Worm (Caenorhabditis elegans) whole organism, L1 larva: ENCODE results near the gene ZK1128.3.

Experiments
- C16A3.4 ChIP-seq: fragments of 150-350 bp; optimal IDR thresholded peaks from 2 replicates; lab custom pipeline; 2014; ENCODE audit warnings: missing biosample characterization, missing genetic modification characterization
- C34B4.2 ChIP-seq: sonication (generic microtip); optimal IDR thresholded peaks from 2 replicates; lab custom pipeline; 2017; ENCODE audit warnings: mild to moderate bottlenecking, missing genetic modification characterization, missing compliant biosample characterization
- Y116A8C.19 ChIP-seq: sonication (generic microtip); optimal IDR thresholded peaks from 2 replicates; lab custom pipeline; 2016; ENCODE audit warnings: missing compliant biosample characterization, missing genetic modification characterization, borderline replicate concordance
- aha-1 ChIP-seq: fragments of 150-350 bp; optimal IDR thresholded peaks from 2 replicates; lab custom pipeline; 2014; ENCODE audit warnings: missing biosample characterization, missing genetic modification characterization
- blmp-1 ChIP-seq: fragments of 150-350 bp; optimal IDR thresholded peaks from 2 replicates; lab custom pipeline; 2014; ENCODE audit warnings: missing biosample characterization, missing genetic modification characterization
- ceh-8 ChIP-seq: fragments of 200-800 bp; sonication (Bioruptor generic); optimal IDR thresholded peaks from 2 replicates; lab custom pipeline; 2018; ENCODE audit warnings: mild to moderate bottlenecking, missing genetic modification characterization, moderate library complexity, missing compliant biosample characterization
- ceh-82 ChIP-seq, 3 experiments: fragments of 150-350 bp in 1 of 3; sonication (generic microtip) in 2 of 3; optimal IDR thresholded peaks; 2 replicates each; lab custom pipeline; 2014 to 2017; ENCODE audit warnings: missing biosample characterization in 3 of 3, missing genetic modification characterization in 3 of 3
- ces-1 ChIP-seq: fragments of 150-350 bp; optimal IDR thresholded peaks from 2 replicates; lab custom pipeline; 2014; ENCODE audit warnings: missing biosample characterization, missing genetic modification reagents, missing genetic modification characterization
- dpl-1 ChIP-seq, 3 experiments: fragments of 150-350 bp in 2 of 3; sonication (generic microtip) in 1 of 3; optimal IDR thresholded peaks; 2 replicates each; lab custom pipeline; 2014 to 2017; ENCODE audit warnings: missing biosample characterization in 3 of 3, missing genetic modification characterization in 3 of 3, missing genetic modification reagents in 3 of 3
- dsc-1 ChIP-seq: sonication (generic microtip); optimal IDR thresholded peaks from 2 replicates; lab custom pipeline; 2016; ENCODE audit warnings: mild to moderate bottlenecking, missing genetic modification characterization, missing compliant biosample characterization
- efl-1 ChIP-seq, 4 experiments: fragments of 150-350 bp; optimal IDR thresholded peaks in 3 of 4; peaks in 1 of 4; 1 replicate in 1 of 4; 2 replicates in 3 of 4; lab custom pipeline; 2014; ENCODE audit warnings: missing biosample characterization in 2 of 4, missing genetic modification characterization in 2 of 4, missing genetic modification reagents in 2 of 4
- elt-2 ChIP-seq: sonication (generic microtip); optimal IDR thresholded peaks from 2 replicates; lab custom pipeline; 2016; ENCODE audit warnings: missing genetic modification characterization, mild to moderate bottlenecking, inconsistent platforms, missing compliant biosample characterization, missing genetic modification reagents
- ets-5 ChIP-seq: fragments of 200-800 bp; sonication (Bioruptor generic); IDR thresholded peaks from 2 replicates; pipeline ENCODE4 v1.3.6; 2022; ENCODE audit warnings: missing genetic modification characterization, missing compliant biosample characterization
- fkh-8 ChIP-seq: sonication (generic microtip); optimal IDR thresholded peaks from 2 replicates; lab custom pipeline; 2016; ENCODE audit warnings: mild to moderate bottlenecking, missing genetic modification characterization, missing compliant biosample characterization
- fos-1 ChIP-seq: fragments of 150-350 bp; optimal IDR thresholded peaks from 2 replicates; lab custom pipeline; 2014; ENCODE audit warnings: missing biosample characterization, missing genetic modification characterization
- hlh-4 ChIP-seq: sonication (generic microtip); optimal IDR thresholded peaks from 2 replicates; lab custom pipeline; 2016; ENCODE audit warnings: mild to moderate bottlenecking, missing genetic modification characterization, missing compliant biosample characterization
- hpl-2 ChIP-seq: fragments of 150-350 bp; optimal IDR thresholded peaks from 2 replicates; lab custom pipeline; 2014; ENCODE audit warnings: missing biosample characterization, missing genetic modification reagents, missing genetic modification characterization
- irx-1 ChIP-seq: sonication (generic microtip); optimal IDR thresholded peaks from 2 replicates; lab custom pipeline; 2016; ENCODE audit warnings: missing genetic modification characterization, missing compliant biosample characterization
- jun-1 ChIP-seq: fragments of 150-350 bp; optimal IDR thresholded peaks from 2 replicates; lab custom pipeline; 2014; ENCODE audit warnings: missing biosample characterization, missing genetic modification reagents, missing genetic modification characterization
- lin-13 ChIP-seq: fragments of 150-350 bp; optimal IDR thresholded peaks from 2 replicates; lab custom pipeline; 2014; ENCODE audit warnings: missing biosample characterization, missing genetic modification reagents, missing genetic modification characterization
- lin-14 ChIP-seq: fragments of 200-800 bp; sonication (Bioruptor generic); optimal IDR thresholded peaks from 2 replicates; lab custom pipeline; 2018; ENCODE audit warnings: mild to moderate bottlenecking, missing genetic modification characterization, moderate library complexity, missing compliant biosample characterization
- lin-35 ChIP-seq, 2 experiments: fragments of 150-350 bp; optimal IDR thresholded peaks; 2 replicates each; lab custom pipeline; 2014; ENCODE audit warnings: missing biosample characterization in 2 of 2, missing genetic modification characterization in 2 of 2, missing genetic modification reagents in 2 of 2
- lin-39 ChIP-seq: fragments of 150-350 bp; optimal IDR thresholded peaks from 2 replicates; lab custom pipeline; 2014; ENCODE audit warnings: missing biosample characterization, missing genetic modification reagents, missing genetic modification characterization
- lsy-2 ChIP-seq, 2 experiments: fragments of 150-350 bp; optimal IDR thresholded peaks; 2 replicates each; lab custom pipeline; 2014; ENCODE audit warnings: missing biosample characterization in 2 of 2, missing genetic modification characterization in 2 of 2
- mep-1 ChIP-seq: fragments of 150-350 bp; optimal IDR thresholded peaks from 2 replicates; lab custom pipeline; 2014; ENCODE audit warnings: missing biosample characterization, missing genetic modification characterization
- nhr-12 ChIP-seq: sonication (generic microtip); optimal IDR thresholded peaks from 2 replicates; lab custom pipeline; 2017; ENCODE audit warnings: missing biosample characterization, missing genetic modification characterization
- nhr-20 ChIP-seq: sonication (generic microtip); optimal IDR thresholded peaks from 2 replicates; lab custom pipeline; 2016; ENCODE audit warnings: mild to moderate bottlenecking, missing genetic modification characterization, missing compliant biosample characterization
- nhr-237 ChIP-seq: fragments of 150-350 bp; optimal IDR thresholded peaks from 2 replicates; lab custom pipeline; 2014; ENCODE audit warnings: missing biosample characterization, missing genetic modification characterization
- nhr-47 ChIP-seq: sonication (generic microtip); optimal IDR thresholded peaks from 2 replicates; lab custom pipeline; 2016; ENCODE audit warnings: mild to moderate bottlenecking, missing genetic modification characterization, moderate library complexity, missing compliant biosample characterization
- nhr-71 ChIP-seq: sonication (generic microtip); optimal IDR thresholded peaks from 2 replicates; lab custom pipeline; 2016; ENCODE audit warnings: mild to moderate bottlenecking, missing genetic modification characterization, moderate library complexity, missing compliant biosample characterization
- nhr-76 ChIP-seq: sonication (generic microtip); optimal IDR thresholded peaks from 2 replicates; lab custom pipeline; 2017; ENCODE audit warnings: missing biosample characterization, missing genetic modification characterization
- nhr-77 ChIP-seq: fragments of 150-350 bp; optimal IDR thresholded peaks from 2 replicates; lab custom pipeline; 2014; ENCODE audit warnings: missing biosample characterization, missing genetic modification characterization
- nhr-85 ChIP-seq: sonication (generic microtip); peaks from one replicate; lab custom pipeline; 2016; ENCODE audit warnings: missing genetic modification characterization, inconsistent platforms, missing compliant biosample characterization
- nhr-90 ChIP-seq: sonication (generic microtip); optimal IDR thresholded peaks from 2 replicates; lab custom pipeline; 2016; ENCODE audit warnings: mild to moderate bottlenecking, missing genetic modification characterization, missing compliant biosample characterization; ENCODE audit not compliant: poor library complexity
- pag-3 ChIP-seq: sonication (generic microtip); optimal IDR thresholded peaks from 2 replicates; lab custom pipeline; 2017; ENCODE audit warnings: missing genetic modification characterization, mild to moderate bottlenecking, missing compliant biosample characterization, antibody characterized with exemption, borderline replicate concordance; ENCODE audit not compliant: insufficient read depth
- pax-3 ChIP-seq: fragments of 200-800 bp; sonication (Bioruptor generic); optimal IDR thresholded peaks from 2 replicates; lab custom pipeline; 2018; ENCODE audit warnings: mild to moderate bottlenecking, missing genetic modification characterization, moderate library complexity, missing compliant biosample characterization
- pqm-1 ChIP-seq: sonication (generic microtip); optimal IDR thresholded peaks from 3 replicates; lab custom pipeline; 2017; ENCODE audit warnings: missing biosample characterization, missing genetic modification characterization
- rnt-1 ChIP-seq: sonication (generic microtip); optimal IDR thresholded peaks from 2 replicates; lab custom pipeline; 2016; ENCODE audit warnings: mild to moderate bottlenecking, missing genetic modification characterization, moderate library complexity, missing compliant biosample characterization
- skn-1 ChIP-seq: fragments of 150-350 bp; optimal IDR thresholded peaks from 2 replicates; lab custom pipeline; 2014; ENCODE audit warnings: missing biosample characterization, missing genetic modification characterization
- snpc-4 ChIP-seq: fragments of 150-350 bp; optimal IDR thresholded peaks from 2 replicates; lab custom pipeline; 2014; ENCODE audit warnings: missing biosample characterization, missing genetic modification characterization
- snu-23 ChIP-seq: sonication (generic microtip); optimal IDR thresholded peaks from 2 replicates; lab custom pipeline; 2016; ENCODE audit warnings: missing genetic modification characterization, missing compliant biosample characterization
- sox-4 ChIP-seq: sonication (generic microtip); optimal IDR thresholded peaks from 2 replicates; lab custom pipeline; 2016; ENCODE audit warnings: missing genetic modification characterization, missing compliant biosample characterization
- sptf-1 ChIP-seq: fragments of 150-350 bp; optimal IDR thresholded peaks from 2 replicates; lab custom pipeline; 2014; ENCODE audit warnings: missing biosample characterization, missing genetic modification characterization
- swsn-7 ChIP-seq: sonication (generic microtip); optimal IDR thresholded peaks from 2 replicates; lab custom pipeline; 2016; ENCODE audit warnings: missing genetic modification characterization, missing compliant biosample characterization
- tlp-1 ChIP-seq: fragments of 150-350 bp; optimal IDR thresholded peaks from 2 replicates; lab custom pipeline; 2014; ENCODE audit warnings: missing biosample characterization, missing genetic modification characterization
- unc-30 ChIP-seq: sonication (generic microtip); optimal IDR thresholded peaks from 2 replicates; lab custom pipeline; 2017; ENCODE audit warnings: missing biosample characterization, missing genetic modification characterization
- unc-86 ChIP-seq: sonication (generic microtip); optimal IDR thresholded peaks from 2 replicates; lab custom pipeline; 2016; ENCODE audit warnings: missing genetic modification characterization, missing compliant biosample characterization
- zip-4 ChIP-seq: fragments of 200-800 bp; sonication (Bioruptor generic); optimal IDR thresholded peaks from 2 replicates; lab custom pipeline; 2018; ENCODE audit warnings: mild to moderate bottlenecking, missing genetic modification characterization, moderate library complexity, missing compliant biosample characterization

The ZK1128.3 gene

DNA sequence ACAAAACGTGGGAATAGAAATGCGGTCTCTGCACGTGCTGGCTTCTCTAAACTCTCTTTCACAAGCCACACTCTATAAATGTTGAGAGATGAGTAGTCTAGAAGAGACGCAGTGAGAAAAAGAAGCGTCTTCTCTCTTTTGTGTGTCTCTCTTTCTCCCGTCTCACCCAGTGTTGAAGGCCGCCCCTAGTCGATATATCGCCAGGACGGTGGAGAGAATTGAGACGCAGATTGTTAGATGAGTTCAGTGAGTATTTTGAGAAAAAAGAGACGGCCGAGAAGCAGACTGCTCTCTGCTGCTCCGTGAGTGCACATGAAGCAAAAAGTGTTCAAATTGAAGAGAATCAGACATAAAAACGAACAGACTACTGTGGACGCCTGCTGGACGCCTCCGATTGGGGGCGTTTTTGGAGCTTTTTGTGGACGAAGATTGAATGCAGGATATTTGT lies 22.2 kb downstream of the ZK1128.3 start (continued):
- TF ChIP-seq C34B4.2 (tag; lab: Kevin White, UChicago): no peak
- TF ChIP-seq rnt-1 (tag; lab: Kevin White, UChicago): peak; percentile 91
- TF ChIP-seq sptf-1 (tag; lab: Kevin White, UChicago): no peak
- peak; percentile 26 for TF ChIP-seq sox-4
- no peak for TF ChIP-seq unc-30
- TF ChIP-seq elt-2: peak; percentile 68
- peak; percentile 90 for TF ChIP-seq jun-1 (tag; lab: Kevin White, UChicago)
- TF ChIP-seq ceh-8 (GFP tag; lab: Kevin White, UChicago): peak; percentile 86
- TF ChIP-seq lsy-2 (tag; optimal IDR thresholded peaks at IDR 0.05; lab: Kevin White, UChicago): peak; percentile 90 to 94
- TF ChIP-seq lin-14 (GFP tag; lab: Kevin White, UChicago): peak; percentile 99
- TF ChIP-seq pqm-1 (tag; lab: Kevin White, UChicago): no peak
- peak; percentile 78 for TF ChIP-seq nhr-237 (tag; lab: Kevin White, UChicago)

DNA sequence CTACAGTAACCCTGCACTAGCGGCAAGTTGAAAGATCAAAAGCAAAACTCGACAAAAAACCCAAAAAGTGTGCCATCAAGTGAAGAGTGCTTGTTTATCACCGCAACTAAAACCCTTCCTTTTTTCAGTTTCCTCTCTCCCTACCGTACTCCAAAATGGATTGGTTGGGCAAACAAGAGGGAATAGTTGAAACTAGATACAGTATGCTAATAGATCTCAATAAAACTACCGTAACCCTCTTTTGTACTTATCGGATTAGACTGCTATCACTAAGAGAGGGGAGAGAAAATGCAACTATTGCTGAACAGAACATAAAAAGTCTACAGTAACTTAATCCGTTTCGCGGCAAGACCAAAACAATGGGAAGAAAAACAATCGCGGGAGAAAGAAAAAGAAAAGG lies 23.3 kb downstream of the ZK1128.3 start:
- TF ChIP-seq hlh-4 (no peak), snpc-4 (no peak), nhr-47 (tag; lab: Kevin White, UChicago) (no peak), ceh-82 (tag; optimal IDR thresholded peaks at IDR 0.05; lab: Kevin White, UChicago) (no peak), C16A3.4 (no peak), ces-1 (no peak), efl-1 (optimal IDR thresholded peaks at IDR 0.05; lab: Kevin White, UChicago) (no peak), efl-1 (GFP tag; optimal IDR thresholded peaks at IDR 0.05 in 1 of 2; lab: Kevin White, UChicago) (no peak), nhr-12 (no peak), irx-1 (tag; lab: Kevin White, UChicago) (no peak), pag-3 (tag; lab: Kevin White, UChicago) (no peak), lin-39 (tag; lab: Kevin White, UChicago) (no peak), fkh-8 (tag; lab: Kevin White, UChicago) (no peak), unc-86 (tag; lab: Kevin White, UChicago) (no peak), lsy-2 (tag; optimal IDR thresholded peaks at IDR 0.05; lab: Kevin White, UChicago) (peak in 1 of 2 experiments; percentile 49), lin-35 (GFP tag; optimal IDR thresholded peaks at IDR 0.05; lab: Kevin White, UChicago) (peak in 1 of 2 experiments; percentile 6), pqm-1 (tag; lab: Kevin White, UChicago) (no peak), aha-1 (no peak), blmp-1 (peak; percentile 8), tlp-1 (tag; lab: Kevin White, UChicago) (no peak), ets-5 (no peak), Y116A8C.19 (tag; lab: Kevin White, UChicago) (no peak), jun-1 (tag; lab: Kevin White, UChicago) (no peak), lin-14 (GFP tag; lab: Kevin White, UChicago) (no peak), skn-1 (tag; lab: Kevin White, UChicago) (no peak), dsc-1 (no peak)

DNA sequence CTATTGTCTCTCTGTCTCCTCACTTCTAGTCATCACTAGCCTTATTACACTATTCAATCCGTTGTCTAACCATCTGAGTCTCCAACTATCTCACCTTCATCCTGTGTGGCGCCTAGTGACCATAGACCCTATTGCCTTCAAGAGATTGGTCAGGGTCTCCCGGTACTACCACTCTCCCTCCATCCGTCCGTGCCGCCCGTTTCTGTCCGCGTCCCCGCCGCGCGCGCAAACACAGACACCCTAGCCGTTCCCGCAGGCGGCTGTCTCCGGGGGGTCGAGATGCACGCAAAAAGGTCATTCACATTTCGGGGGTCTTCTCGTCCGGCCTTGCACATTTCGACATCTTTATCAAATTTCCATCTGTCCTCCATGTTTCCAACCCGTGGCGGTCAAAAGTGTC lies 24.2 kb downstream of the ZK1128.3 start:
- TF ChIP-seq hpl-2 (GFP tag; lab: Kevin White, UChicago) (no peak), nhr-76 (tag; lab: Kevin White, UChicago) (no peak), rnt-1 (tag; lab: Kevin White, UChicago) (peak; percentile 33), blmp-1 (peak; percentile 43), lin-35 (GFP tag; optimal IDR thresholded peaks at IDR 0.05; lab: Kevin White, UChicago) (no peak), mep-1 (tag; lab: Kevin White, UChicago) (peak; percentile 22), pax-3 (tag; lab: Kevin White, UChicago) (no peak), swsn-7 (peak; percentile 21), nhr-90 (tag; lab: Kevin White, UChicago) (peak; percentile 37), nhr-47 (tag; lab: Kevin White, UChicago) (peak; percentile 21), dpl-1 (GFP tag; optimal IDR thresholded peaks at IDR 0.05; lab: Kevin White, UChicago) (peak in 1 of 3 experiments; percentile 11), nhr-71 (peak; percentile 36), snu-23 (peak; percentile 56), ceh-82 (tag; optimal IDR thresholded peaks at IDR 0.05; lab: Kevin White, UChicago) (no peak), fos-1 (no peak), efl-1 (optimal IDR thresholded peaks at IDR 0.05; lab: Kevin White, UChicago) (peak in 1 of 2 experiments; percentile 6), efl-1 (GFP tag; optimal IDR thresholded peaks at IDR 0.05 in 1 of 2; lab: Kevin White, UChicago) (peak in 1 of 2 experiments; percentile 83), nhr-77 (tag; lab: Kevin White, UChicago) (no peak), dsc-1 (peak; percentile 32), nhr-85 (tag; lab: Kevin White, UChicago) (peak; percentile 80), zip-4 (GFP tag; lab: Kevin White, UChicago) (no peak), irx-1 (tag; lab: Kevin White, UChicago) (no peak), nhr-20 (tag; lab: Kevin White, UChicago) (peak; percentile 23), lin-13 (GFP tag; lab: Kevin White, UChicago) (no peak), lin-14 (GFP tag; lab: Kevin White, UChicago) (peak; percentile 60), fkh-8 (tag; lab: Kevin White, UChicago) (no peak)
